Worm (Caenorhabditis elegans): Measurements from ENCODE around the gene F58H1.7.

F58H1.7 gene

DNA sequence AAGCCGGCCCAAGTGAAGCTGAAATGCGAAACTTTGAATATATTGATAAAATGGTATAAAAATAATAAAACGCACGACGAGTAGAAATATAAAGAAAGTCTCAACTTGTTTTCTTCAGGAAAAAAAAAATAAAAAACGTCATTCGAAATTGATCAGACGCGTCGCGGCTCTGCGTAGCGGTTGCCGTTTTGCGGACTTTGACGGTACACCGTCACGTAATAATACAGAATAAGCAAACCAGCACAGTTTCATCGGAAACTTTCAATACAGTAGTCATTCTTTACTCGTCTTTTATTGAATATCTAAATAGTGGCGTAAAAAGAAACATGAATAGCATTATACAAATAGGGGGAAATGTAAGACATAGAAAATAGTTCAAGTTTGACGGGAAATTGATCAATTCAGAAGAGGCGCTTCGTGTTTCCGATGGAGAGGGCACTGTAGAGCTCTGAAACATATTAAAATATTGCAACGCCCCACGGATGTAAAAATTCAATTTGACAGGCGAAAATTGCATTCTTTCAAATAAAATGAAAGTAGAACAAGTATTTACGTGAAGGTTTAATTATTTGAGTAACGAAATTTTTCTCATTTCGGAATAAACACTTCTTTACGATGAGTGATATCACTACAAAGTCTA is 29.2 kb upstream of the F58H1.7 start, which contains the start of the genes cyl-1 and C52E4.7:
Gene cyl-1, minus strand, starts transcription at position 18 of the 640 bp plus-strand sequence.
Gene C52E4.7, plus strand, starts transcription at position 590 of the 640 bp plus-strand sequence.
- TF ChIP-seq sdc-2 (tag; optimal IDR thresholded peaks at IDR 0.05) (peak; percentile 1), ceh-34 (tag; optimal IDR thresholded peaks at IDR 0.05) (peak; percentile 9), nfya-1 (tag; optimal IDR thresholded peaks at IDR 0.05) (peak; percentile 32), ahr-1 (tag; optimal IDR thresholded peaks at IDR 0.05) (no peak), pat-9 (tag; optimal IDR thresholded peaks at IDR 0.05) (no peak), pha-4 (tag; optimal IDR thresholded peaks at IDR 0.05) (no peak), hlh-6 (tag; optimal IDR thresholded peaks at IDR 0.05) (no peak), unc-55 (GFP tag; optimal IDR thresholded peaks at IDR 0.05) (no peak), pax-1 (tag; optimal IDR thresholded peaks at IDR 0.05) (no peak), sox-2 (GFP tag; IDR thresholded peaks at IDR 0.05) (no peak), ceh-18 (tag; optimal IDR thresholded peaks at IDR 0.05) (no peak), dmd-4 (tag; optimal IDR thresholded peaks at IDR 0.05; ENCODE audit: borderline replicate concordance) (no peak), ttx-3 (tag; optimal IDR thresholded peaks at IDR 0.05) (no peak), ceh-31 (tag; optimal IDR thresholded peaks at IDR 0.05) (peak; percentile 5), hlh-8 (tag; optimal IDR thresholded peaks at IDR 0.05) (no peak), nhr-11 (tag; optimal IDR thresholded peaks at IDR 0.05) (no peak), fkh-10 (GFP tag; optimal IDR thresholded peaks at IDR 0.05) (no peak), odd-2 (tag; optimal IDR thresholded peaks at IDR 0.05) (no peak), fkh-6 (tag; optimal IDR thresholded peaks at IDR 0.05) (no peak), ceh-30 (tag; optimal IDR thresholded peaks at IDR 0.05) (no peak), eyg-1 (tag; optimal IDR thresholded peaks at IDR 0.05) (no peak), tbx-2 (tag; optimal IDR thresholded peaks at IDR 0.05) (peak; percentile 17), sox-4 (tag; optimal IDR thresholded peaks at IDR 0.05) (no peak), dve-1 (tag; optimal IDR thresholded peaks at IDR 0.05) (no peak), zip-5 (tag; optimal IDR thresholded peaks at IDR 0.05) (no peak), ama-1 (optimal IDR thresholded peaks at IDR 0.05) (no peak), ref-2 (tag; optimal IDR thresholded peaks at IDR 0.05) (no peak), unc-3 (GFP tag; conservative IDR thresholded peaks at IDR 0.05) (no peak), unc-3 (tag; optimal IDR thresholded peaks at IDR 0.05) (no peak), nhr-232 (tag; optimal IDR thresholded peaks at IDR 0.05) (no peak), fax-1 (tag; optimal IDR thresholded peaks at IDR 0.05) (no peak), ceh-2 (tag; optimal IDR thresholded peaks at IDR 0.05) (no peak), unc-86 (tag; optimal IDR thresholded peaks at IDR 0.05) (no peak), lin-11 (tag; optimal IDR thresholded peaks at IDR 0.05) (no peak), K02D7.2 (tag; optimal IDR thresholded peaks at IDR 0.05) (no peak)

DNA sequence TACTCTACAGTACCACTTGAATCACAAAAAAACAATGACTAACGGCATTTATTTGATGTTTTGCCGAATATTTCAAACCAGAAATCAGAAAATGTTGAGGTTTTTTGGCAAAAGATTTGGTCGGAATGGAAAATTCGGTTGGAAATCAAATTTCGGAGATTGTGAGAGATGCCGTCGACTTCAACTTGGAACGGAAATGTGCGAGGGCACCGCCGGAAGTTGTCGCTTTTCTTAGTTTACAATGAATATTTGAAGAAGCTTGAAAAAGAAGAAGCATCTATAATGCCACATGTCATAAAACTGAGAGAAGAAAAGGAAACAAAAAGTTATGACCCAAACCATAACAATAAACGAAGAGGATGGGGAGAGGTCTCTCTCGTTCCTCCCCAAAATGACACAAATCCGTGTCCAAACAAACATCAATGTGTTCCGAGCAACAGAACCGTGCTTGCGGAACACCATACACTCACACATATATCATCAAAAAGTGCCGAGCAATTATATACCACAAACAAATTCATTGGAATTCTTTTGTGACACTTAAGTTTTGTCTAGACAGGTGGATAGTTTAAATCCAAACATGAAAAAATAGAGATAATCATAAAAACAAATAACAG is 26.0 kb upstream of the F58H1.7 start:
- peak; percentile 55 for TF ChIP-seq unc-42 (tag; optimal IDR thresholded peaks at IDR 0.05)
- no peak for TF ChIP-seq ceh-34 (tag; optimal IDR thresholded peaks at IDR 0.05)
- no peak for TF ChIP-seq odd-2 (tag; optimal IDR thresholded peaks at IDR 0.05)
- TF ChIP-seq sox-2 (GFP tag; IDR thresholded peaks at IDR 0.05): no peak
- TF ChIP-seq fkh-6 (tag; optimal IDR thresholded peaks at IDR 0.05): no peak

ce11 chrV:11989861-11990260 is 25.2 kb upstream of the F58H1.7 start:
- TF ChIP-seq madf-2 (tag; optimal IDR thresholded peaks at IDR 0.05): no peak
- no peak for TF ChIP-seq syd-9 (tag; optimal IDR thresholded peaks at IDR 0.05)
- TF ChIP-seq ttx-3 (tag; optimal IDR thresholded peaks at IDR 0.05): no peak
- no peak for TF ChIP-seq T23F11.4 (GFP tag; optimal IDR thresholded peaks at IDR 0.05)
- TF ChIP-seq F13H6.1 (tag; optimal IDR thresholded peaks at IDR 0.05): no peak
- no peak for TF ChIP-seq hlh-8 (tag; optimal IDR thresholded peaks at IDR 0.05)
- TF ChIP-seq C38D4.7 (GFP tag; optimal IDR thresholded peaks at IDR 0.05): no peak
- no peak for TF ChIP-seq pqm-1 (tag; optimal IDR thresholded peaks at IDR 0.05)
- TF ChIP-seq ceh-2 (tag; optimal IDR thresholded peaks at IDR 0.05): no peak
- no peak for TF ChIP-seq elt-4 (tag; optimal IDR thresholded peaks at IDR 0.05)
- TF ChIP-seq sdc-2 (tag; optimal IDR thresholded peaks at IDR 0.05): no peak
- TF ChIP-seq ceh-19 (GFP tag; optimal IDR thresholded peaks at IDR 0.05): no peak
- TF ChIP-seq Y22D7AL.16 (tag; optimal IDR thresholded peaks at IDR 0.05): no peak
- TF ChIP-seq fkh-10 (GFP tag; optimal IDR thresholded peaks at IDR 0.05): no peak
- TF ChIP-seq unc-55 (GFP tag; optimal IDR thresholded peaks at IDR 0.05): no peak

Data from whole organism, late embryonic.